Fruit fly (Drosophila melanogaster): ENCODE measurements around the gene NP15.6.

Gene NP15.6

dm6 chr3R:18986089-18986887 lies 40.9 kb upstream of the NP15.6 start:
- no peak for TF ChIP-seq Crg-1 (GFP tag; optimal IDR thresholded peaks at IDR 0.05)
- peak; percentile 97 for TF ChIP-seq tj (GFP tag; optimal IDR thresholded peaks at IDR 0.05)

- no peak for TF ChIP-seq kay (GFP tag; ENCODE audit: borderline replicate concordance)
- no peak for TF ChIP-seq Hr96 (GFP tag; optimal IDR thresholded peaks at IDR 0.05)
- TF ChIP-seq bab1 (GFP tag; optimal IDR thresholded peaks at IDR 0.05): no peak
- TF ChIP-seq Mnt (GFP tag; optimal IDR thresholded peaks at IDR 0.05): no peak
- no peak for TF ChIP-seq CG14711 (tag; optimal IDR thresholded peaks at IDR 0.05)
- no peak for TF ChIP-seq CG33017 (tag; optimal IDR thresholded peaks at IDR 0.05)
- no peak for TF ChIP-seq pad (GFP tag; optimal IDR thresholded peaks at IDR 0.05)
- no peak for TF ChIP-seq Clk (GFP tag; optimal IDR thresholded peaks at IDR 0.05)
Measured at dm6 chr3R:18987428-18988416, 39.4 kb upstream of the NP15.6 start.

- no peak for TF ChIP-seq CG14711 (tag; optimal IDR thresholded peaks at IDR 0.05)
- no peak for TF ChIP-seq cic (GFP tag; optimal IDR thresholded peaks at IDR 0.05)
- no peak for TF ChIP-seq bab1 (GFP tag; optimal IDR thresholded peaks at IDR 0.05)
- no peak for TF ChIP-seq CG7045 (GFP tag; optimal IDR thresholded peaks at IDR 0.05)
- TF ChIP-seq Mnt (GFP tag; optimal IDR thresholded peaks at IDR 0.05): no peak
- no peak for TF ChIP-seq toe (GFP tag; optimal IDR thresholded peaks at IDR 0.05)
- no peak for TF ChIP-seq CG1620 (GFP tag; optimal IDR thresholded peaks at IDR 0.05)
- TF ChIP-seq CG11617 (GFP tag; optimal IDR thresholded peaks at IDR 0.05): no peak
- no peak for TF ChIP-seq CG5204 (GFP tag; optimal IDR thresholded peaks at IDR 0.05)
- TF ChIP-seq CG7101 (tag; optimal IDR thresholded peaks at IDR 0.05): no peak
- TF ChIP-seq Crg-1 (GFP tag; optimal IDR thresholded peaks at IDR 0.05): no peak
- TF ChIP-seq kay (GFP tag; ENCODE audit: borderline replicate concordance): no peak
- no peak for TF ChIP-seq cnc (optimal IDR thresholded peaks at IDR 0.05)
- TF ChIP-seq ovo (GFP tag; optimal IDR thresholded peaks at IDR 0.05): no peak
- no peak for TF ChIP-seq CG33017 (tag; optimal IDR thresholded peaks at IDR 0.05)
- TF ChIP-seq tj (GFP tag; optimal IDR thresholded peaks at IDR 0.05): no peak
- TF ChIP-seq pad (GFP tag; optimal IDR thresholded peaks at IDR 0.05): no peak
Measured at dm6 chr3R:18988957-18989818, 38.0 kb upstream of the NP15.6 start.

- TF ChIP-seq bab1 (GFP tag; optimal IDR thresholded peaks at IDR 0.05): no peak
- TF ChIP-seq CG14711 (tag; optimal IDR thresholded peaks at IDR 0.05): no peak
- no peak for TF ChIP-seq tj (GFP tag; optimal IDR thresholded peaks at IDR 0.05)
- TF ChIP-seq Mnt (GFP tag; optimal IDR thresholded peaks at IDR 0.05): no peak
- no peak for TF ChIP-seq CG7101 (tag; optimal IDR thresholded peaks at IDR 0.05)
- TF ChIP-seq toe (GFP tag; optimal IDR thresholded peaks at IDR 0.05): no peak
- TF ChIP-seq CG11617 (GFP tag; optimal IDR thresholded peaks at IDR 0.05): no peak
- no peak for TF ChIP-seq pad (GFP tag; optimal IDR thresholded peaks at IDR 0.05)
- TF ChIP-seq cic (GFP tag; optimal IDR thresholded peaks at IDR 0.05): no peak
- no peak for TF ChIP-seq cnc (optimal IDR thresholded peaks at IDR 0.05)
- TF ChIP-seq CG5204 (GFP tag; optimal IDR thresholded peaks at IDR 0.05): no peak
- TF ChIP-seq Clk (GFP tag; optimal IDR thresholded peaks at IDR 0.05): no peak
- TF ChIP-seq CG12768 (GFP tag; optimal IDR thresholded peaks at IDR 0.05): no peak
- no peak for TF ChIP-seq CG1620 (GFP tag; optimal IDR thresholded peaks at IDR 0.05)
- no peak for TF ChIP-seq ovo (GFP tag; optimal IDR thresholded peaks at IDR 0.05)
- no peak for TF ChIP-seq CG33017 (tag; optimal IDR thresholded peaks at IDR 0.05)
Measured at dm6 chr3R:18989819-18990137, 37.4 kb upstream of the NP15.6 start.

- TF ChIP-seq CG14711 (tag; optimal IDR thresholded peaks at IDR 0.05) (no peak), CG11617 (GFP tag; optimal IDR thresholded peaks at IDR 0.05) (no peak), CG7045 (GFP tag; optimal IDR thresholded peaks at IDR 0.05) (no peak), Crg-1 (GFP tag; optimal IDR thresholded peaks at IDR 0.05) (no peak), CG33017 (tag; optimal IDR thresholded peaks at IDR 0.05) (no peak), toe (GFP tag; optimal IDR thresholded peaks at IDR 0.05) (no peak), cic (GFP tag; optimal IDR thresholded peaks at IDR 0.05) (no peak), Clk (GFP tag; optimal IDR thresholded peaks at IDR 0.05) (no peak), Hr96 (GFP tag; optimal IDR thresholded peaks at IDR 0.05) (no peak)
Measured at dm6 chr3R:18990514-18990913, 36.7 kb upstream of the NP15.6 start.

- TF ChIP-seq pad (GFP tag; optimal IDR thresholded peaks at IDR 0.05) (no peak), kay (GFP tag; ENCODE audit: borderline replicate concordance) (peak; percentile 8)
Measured at dm6 chr3R:18991721-18992120, 35.4 kb upstream of the NP15.6 start.
